Worm (Caenorhabditis elegans) whole organism, young adult: ENCODE data around the gene aka-1.

Experiments
- C17E4.6 ChIP-seq: fragments of 200-800 bp; sonication (Bioruptor generic); IDR thresholded peaks from 2 replicates; pipeline ENCODE4 v1.3.6; 2022; ENCODE audit warnings: missing genetic modification reagents, missing genetic modification characterization, missing compliant biosample characterization
- F22D6.2 ChIP-seq: sonication (generic microtip); optimal IDR thresholded peaks from 2 replicates; lab custom pipeline; 2016; ENCODE audit warnings: mild to moderate bottlenecking, missing genetic modification characterization, missing compliant biosample characterization
- F23B12.7 ChIP-seq: sonication (generic microtip); optimal IDR thresholded peaks from 2 replicates; lab custom pipeline; 2017; ENCODE audit warnings: missing genetic modification characterization, mild to moderate bottlenecking, missing compliant biosample characterization, antibody characterized with exemption, moderate library complexity; ENCODE audit not compliant: insufficient read depth
- F37B4.10 ChIP-seq: fragments of 200-800 bp; sonication (Bioruptor generic); IDR thresholded peaks from 2 replicates; pipeline ENCODE4 v1.3.6; 2022; ENCODE audit warnings: missing genetic modification characterization, missing compliant biosample characterization
- F49E8.2 ChIP-seq: sonication (generic microtip); optimal IDR thresholded peaks from 3 replicates; lab custom pipeline; 2017; ENCODE audit warnings: missing genetic modification characterization, mild to moderate bottlenecking, missing compliant biosample characterization, antibody characterized with exemption, moderate library complexity; ENCODE audit not compliant: insufficient read depth
- F55B11.4 ChIP-seq: sonication (generic microtip); optimal IDR thresholded peaks from 2 replicates; lab custom pipeline; 2016; ENCODE audit warnings: missing compliant biosample characterization, missing genetic modification characterization, borderline replicate concordance; ENCODE audit not compliant: insufficient read depth
- T07F8.4 ChIP-seq: sonication (generic microtip); optimal IDR thresholded peaks from 2 replicates; lab custom pipeline; 2016; ENCODE audit warnings: mild to moderate bottlenecking, missing genetic modification characterization, moderate library complexity, missing compliant biosample characterization
- T26A5.8 ChIP-seq: sonication (generic microtip); optimal IDR thresholded peaks from 2 replicates; lab custom pipeline; 2016; ENCODE audit warnings: missing genetic modification characterization, missing compliant biosample characterization
- ama-1 ChIP-seq, 3 experiments: fragments of 150-350 bp in 1 of 3; sonication (generic microtip) in 2 of 3; optimal IDR thresholded peaks; 2 replicates each; lab custom pipeline; 2014 to 2018; ENCODE audit warnings: missing biosample characterization in 2 of 3, missing genetic modification characterization in 2 of 3, missing genetic modification reagents in 2 of 3
- aptf-2 ChIP-seq: fragments of 200-800 bp; sonication (Bioruptor generic); conservative IDR thresholded peaks from 2 replicates; pipeline ENCODE4 v1.3.6; 2022; ENCODE audit warnings: missing genetic modification reagents, missing genetic modification characterization, missing compliant biosample characterization
- attf-5 ChIP-seq: fragments of 200-800 bp; sonication (Bioruptor generic); optimal IDR thresholded peaks from 2 replicates; lab custom pipeline; 2018; ENCODE audit warnings: mild to moderate bottlenecking, missing genetic modification characterization, missing compliant biosample characterization
- attf-6 ChIP-seq: fragments of 200-800 bp; sonication (Bioruptor generic); IDR thresholded peaks from 2 replicates; pipeline ENCODE4 v1.3.6; 2022; ENCODE audit warnings: missing genetic modification reagents, missing genetic modification characterization, missing compliant biosample characterization
- ceh-40 ChIP-seq: fragments of 200-800 bp; sonication (Bioruptor generic); IDR thresholded peaks from 2 replicates; pipeline ENCODE4 v1.3.6; 2022; ENCODE audit warnings: missing genetic modification characterization, missing compliant biosample characterization
- die-1 ChIP-seq: sonication (generic microtip); optimal IDR thresholded peaks from 2 replicates; lab custom pipeline; 2016; ENCODE audit warnings: missing genotype, mild to moderate bottlenecking, missing genetic modification characterization, missing compliant biosample characterization
- dpl-1 ChIP-seq: fragments of 150-350 bp; optimal IDR thresholded peaks from 2 replicates; lab custom pipeline; 2014; ENCODE audit warnings: missing biosample characterization, missing genetic modification reagents, missing genetic modification characterization
- efl-1 ChIP-seq: fragments of 150-350 bp; optimal IDR thresholded peaks from 2 replicates; lab custom pipeline; 2014; ENCODE audit warnings: missing biosample characterization, missing genetic modification reagents, missing genetic modification characterization
- egl-18 ChIP-seq: fragments of 200-800 bp; sonication (Bioruptor generic); IDR thresholded peaks from 2 replicates; pipeline ENCODE4 v1.3.6; 2022; ENCODE audit warnings: missing genetic modification reagents, missing genetic modification characterization, missing compliant biosample characterization
- egrh-3 ChIP-seq: fragments of 200-800 bp; sonication (Bioruptor generic); IDR thresholded peaks from 2 replicates; pipeline ENCODE4 v1.3.6; 2022; ENCODE audit warnings: missing genetic modification reagents, missing genetic modification characterization, missing compliant biosample characterization
- ets-4 ChIP-seq: fragments of 200-800 bp; sonication (Bioruptor generic); optimal IDR thresholded peaks from 2 replicates; lab custom pipeline; 2018; ENCODE audit warnings: mild to moderate bottlenecking, missing genetic modification characterization, missing compliant biosample characterization
- gei-17 ChIP-seq: fragments of 200-800 bp; sonication (Bioruptor generic); optimal IDR thresholded peaks from 2 replicates; lab custom pipeline; 2018; ENCODE audit warnings: mild to moderate bottlenecking, missing genetic modification characterization, missing compliant biosample characterization
- hlh-12 ChIP-seq: sonication (generic microtip); optimal IDR thresholded peaks from 2 replicates; lab custom pipeline; 2016; ENCODE audit warnings: missing genetic modification characterization, missing compliant biosample characterization
- lin-26 ChIP-seq: fragments of 200-800 bp; sonication (Bioruptor generic); IDR thresholded peaks from 2 replicates; pipeline ENCODE4 v1.3.6; 2022; ENCODE audit warnings: missing genetic modification reagents, missing genetic modification characterization, missing compliant biosample characterization
- madf-3 ChIP-seq: fragments of 200-800 bp; sonication (Bioruptor generic); IDR thresholded peaks from 2 replicates; pipeline ENCODE4 v1.3.6; 2022; ENCODE audit warnings: missing genetic modification reagents, missing genetic modification characterization, missing compliant biosample characterization
- mes-4 ChIP-seq: sonication (generic microtip); optimal IDR thresholded peaks from 2 replicates; lab custom pipeline; 2016; ENCODE audit warnings: missing genotype, missing genetic modification characterization, missing compliant biosample characterization
- mxl-1 ChIP-seq: sonication (generic microtip); optimal IDR thresholded peaks from 2 replicates; lab custom pipeline; 2016; ENCODE audit warnings: missing genetic modification characterization, missing compliant biosample characterization
- nfya-2 ChIP-seq: fragments of 200-800 bp; sonication (Bioruptor generic); IDR thresholded peaks from 2 replicates; pipeline ENCODE4 v1.3.6; 2022; ENCODE audit warnings: missing genetic modification reagents, missing genetic modification characterization, missing compliant biosample characterization
- nhr-90 ChIP-seq: sonication (generic microtip); optimal IDR thresholded peaks from 2 replicates; lab custom pipeline; 2016; ENCODE audit warnings: missing genotype, mild to moderate bottlenecking, missing genetic modification characterization, missing compliant biosample characterization
- pbrm-1 ChIP-seq: fragments of 200-800 bp; sonication (Bioruptor generic); IDR thresholded peaks from 2 replicates; pipeline ENCODE4 v1.3.6; 2022; ENCODE audit warnings: missing genetic modification reagents, missing genetic modification characterization, missing compliant biosample characterization
- rec-8 ChIP-seq, 2 experiments: sonication (generic microtip); optimal IDR thresholded peaks; 2 replicates each; lab custom pipeline; 2016; ENCODE audit warnings: mild to moderate bottlenecking in 2 of 2, missing genetic modification characterization in 2 of 2, missing genetic modification reagents in 2 of 2, missing genotype in 2 of 2, missing biosample characterization in 1 of 2, missing compliant biosample characterization in 1 of 2, moderate library complexity in 1 of 2
- repo-1 ChIP-seq: sonication (generic microtip); optimal IDR thresholded peaks from 2 replicates; lab custom pipeline; 2017; ENCODE audit warnings: mild to moderate bottlenecking, missing genetic modification characterization, missing compliant biosample characterization
- rpc-1 ChIP-seq, 2 experiments: fragments of 150-350 bp in 1 of 2; sonication (generic microtip) in 1 of 2; optimal IDR thresholded peaks; 2 replicates each; lab custom pipeline; 2014 to 2018; ENCODE audit warnings: missing biosample characterization in 1 of 2, missing genetic modification characterization in 1 of 2, missing genetic modification reagents in 1 of 2, missing genotype in 1 of 2
- sdz-38 ChIP-seq: sonication (generic microtip); optimal IDR thresholded peaks from 2 replicates; lab custom pipeline; 2016; ENCODE audit warnings: missing genotype, missing genetic modification characterization, missing compliant biosample characterization
- snpc-1.3 ChIP-seq: sonication (generic microtip); optimal IDR thresholded peaks from 2 replicates; lab custom pipeline; 2017; ENCODE audit warnings: missing genetic modification characterization, mild to moderate bottlenecking, missing compliant biosample characterization, antibody characterized with exemption, moderate library complexity, missing genotype, missing genetic modification reagents; ENCODE audit not compliant: insufficient read depth
- snpc-3.4 ChIP-seq: sonication (generic microtip); optimal IDR thresholded peaks from 2 replicates; lab custom pipeline; 2017; ENCODE audit warnings: missing genetic modification characterization, mild to moderate bottlenecking, missing compliant biosample characterization, antibody characterized with exemption, moderate library complexity, missing genotype, missing genetic modification reagents
- snpc-4 ChIP-seq, 5 experiments: fragments of 150-350 bp in 1 of 5; sonication (generic microtip) in 4 of 5; optimal IDR thresholded peaks; 2 replicates each; lab custom pipeline; 2014 to 2018; ENCODE audit warnings: missing genetic modification characterization in 5 of 5, missing biosample characterization in 3 of 5, antibody characterized with exemption in 2 of 5, mild to moderate bottlenecking in 2 of 5, missing compliant biosample characterization in 2 of 5, missing genotype in 2 of 5, moderate library complexity in 2 of 5, missing genetic modification reagents in 1 of 5
- somi-1 ChIP-seq: fragments of 200-800 bp; sonication (Bioruptor generic); optimal IDR thresholded peaks from 2 replicates; lab custom pipeline; 2018; ENCODE audit warnings: mild to moderate bottlenecking, missing genetic modification characterization, missing compliant biosample characterization
- sptf-2 ChIP-seq: fragments of 200-800 bp; sonication (Bioruptor generic); optimal IDR thresholded peaks from 2 replicates; lab custom pipeline; 2018; ENCODE audit warnings: mild to moderate bottlenecking, missing genetic modification characterization, missing compliant biosample characterization
- tbx-9 ChIP-seq: sonication (generic microtip); optimal IDR thresholded peaks from 2 replicates; lab custom pipeline; 2016; ENCODE audit warnings: borderline replicate concordance, missing genetic modification characterization, inconsistent platforms, missing compliant biosample characterization
- unc-130 ChIP-seq: sonication (generic microtip); optimal IDR thresholded peaks from 2 replicates; lab custom pipeline; 2016; ENCODE audit warnings: missing genetic modification reagents, missing genetic modification characterization, missing compliant biosample characterization
- xnd-1 ChIP-seq: sonication (generic microtip); optimal IDR thresholded peaks from 2 replicates; lab custom pipeline; 2016; ENCODE audit warnings: missing genotype, missing genetic modification reagents, missing genetic modification characterization, missing compliant biosample characterization
- zfh-2 ChIP-seq: fragments of 200-800 bp; sonication (Bioruptor generic); conservative IDR thresholded peaks from 2 replicates; pipeline ENCODE4 v1.3.6; 2022; ENCODE audit warnings: missing genetic modification reagents, missing genetic modification characterization, missing compliant biosample characterization
- zim-3 ChIP-seq: sonication (generic microtip); optimal IDR thresholded peaks from 2 replicates; lab custom pipeline; 2017; ENCODE audit warnings: mild to moderate bottlenecking, missing genetic modification characterization, moderate library complexity, missing compliant biosample characterization
- ztf-25 ChIP-seq: fragments of 200-800 bp; sonication (Bioruptor generic); IDR thresholded peaks from 2 replicates; pipeline ENCODE4 v1.3.6; 2022; ENCODE audit warnings: missing genetic modification reagents, missing genetic modification characterization, missing compliant biosample characterization
- ztf-26 ChIP-seq: sonication (generic microtip); optimal IDR thresholded peaks from 2 replicates; lab custom pipeline; 2017; ENCODE audit warnings: missing genetic modification characterization, missing compliant biosample characterization
- ztf-3 ChIP-seq: fragments of 200-800 bp; sonication (Bioruptor generic); optimal IDR thresholded peaks from 2 replicates; lab custom pipeline; 2018; ENCODE audit warnings: mild to moderate bottlenecking, missing genetic modification characterization, missing compliant biosample characterization
- ztf-6 ChIP-seq: fragments of 200-800 bp; sonication (Bioruptor generic); IDR thresholded peaks from 2 replicates; pipeline ENCODE4 v1.3.6; 2022; ENCODE audit warnings: missing genetic modification reagents, missing genetic modification characterization, missing compliant biosample characterization

The aka-1 gene

ce11 chrII:7478487-7479234 lies at the start of gene aka-1, which contains the start of gene ubc-6 (continued):
- peak; percentile 48 for TF ChIP-seq somi-1 (GFP tag; lab: Kevin White, UChicago)
- TF ChIP-seq mxl-1, result no peak
- no peak for TF ChIP-seq rec-8 (tag; optimal IDR thresholded peaks at IDR 0.05; lab: Kevin White, UChicago)
- peak; percentile 89 for TF ChIP-seq aptf-2 (GFP tag; lab: Robert Waterston, UW)
- peak; percentile 74 for TF ChIP-seq F49E8.2 (tag; lab: Kevin White, UChicago)
- peak; percentile 54 for TF ChIP-seq efl-1 (GFP tag; lab: Kevin White, UChicago)
- peak; percentile 91 for TF ChIP-seq ztf-6
- TF ChIP-seq ets-4 (GFP tag; lab: Kevin White, UChicago), result no peak
- TF ChIP-seq zfh-2 (GFP tag; lab: Robert Waterston, UW), result peak; percentile 95
- TF ChIP-seq T07F8.4 (tag; lab: Kevin White, UChicago), result peak; percentile 69
- TF ChIP-seq zim-3 (tag; lab: Kevin White, UChicago), result peak; percentile 49
- TF ChIP-seq F55B11.4 (tag; lab: Kevin White, UChicago), result no peak
- no peak for TF ChIP-seq mes-4
- TF ChIP-seq tbx-9 (tag; lab: Kevin White, UChicago), result no peak
- TF ChIP-seq repo-1 (tag; lab: Kevin White, UChicago), result peak; percentile 22
- TF ChIP-seq ztf-3, result peak; percentile 51
- no peak for TF ChIP-seq ama-1 (optimal IDR thresholded peaks at IDR 0.05; lab: Kevin White, UChicago)
- no peak for TF ChIP-seq ama-1 (GFP tag; optimal IDR thresholded peaks at IDR 0.05; lab: Kevin White, UChicago)
- TF ChIP-seq ceh-40 (GFP tag; lab: Robert Waterston, UW), result peak; percentile 75; the same call in 1 of the 2 replicates
- TF ChIP-seq egrh-3, result peak; percentile 87
- peak; percentile 39 for TF ChIP-seq F22D6.2 (tag; lab: Kevin White, UChicago)
- TF ChIP-seq T26A5.8 (tag; lab: Kevin White, UChicago), result no peak
- TF ChIP-seq pbrm-1 (GFP tag; lab: Robert Waterston, UW), result peak; percentile 97
- TF ChIP-seq gei-17 (GFP tag; lab: Kevin White, UChicago), result peak; percentile 66
- peak; percentile 54 for TF ChIP-seq snpc-4 (GFP tag; optimal IDR thresholded peaks at IDR 0.05; lab: Kevin White, UChicago)
- TF ChIP-seq snpc-4 (tag; optimal IDR thresholded peaks at IDR 0.05; lab: Kevin White, UChicago), result peak; percentile 36 to 84 (median 70)
- TF ChIP-seq ztf-25, result peak; percentile 97
- no peak for TF ChIP-seq sptf-2 (GFP tag; lab: Kevin White, UChicago)
- TF ChIP-seq die-1, result peak; percentile 33
- peak; percentile 77 for TF ChIP-seq nhr-90 (tag; lab: Kevin White, UChicago)
- TF ChIP-seq F37B4.10 (GFP tag; lab: Robert Waterston, UW), result 0 out of 2 replicates have a peak, but pooled peaks have one; percentile 85
- TF ChIP-seq madf-3 (GFP tag; lab: Robert Waterston, UW), result peak; percentile 87
- peak; percentile 96 for TF ChIP-seq attf-5 (GFP tag; lab: Kevin White, UChicago)
- no peak for TF ChIP-seq nfya-2

- no peak for TF ChIP-seq unc-130 (GFP tag; lab: Kevin White, UChicago)
- TF ChIP-seq ama-1 (optimal IDR thresholded peaks at IDR 0.05; lab: Kevin White, UChicago), result no peak
- no peak for TF ChIP-seq ama-1 (GFP tag; optimal IDR thresholded peaks at IDR 0.05; lab: Kevin White, UChicago)
- TF ChIP-seq lin-26 (GFP tag; lab: Robert Waterston, UW), result no peak
- no peak for TF ChIP-seq rpc-1 (optimal IDR thresholded peaks at IDR 0.05; lab: Kevin White, UChicago)
- TF ChIP-seq rpc-1 (tag; optimal IDR thresholded peaks at IDR 0.05; lab: Kevin White, UChicago), result no peak
- TF ChIP-seq F23B12.7 (tag; lab: Kevin White, UChicago), result no peak
- no peak for TF ChIP-seq ztf-26 (tag; lab: Kevin White, UChicago)
- TF ChIP-seq C17E4.6 (GFP tag; lab: Robert Waterston, UW), result no peak
- no peak for TF ChIP-seq snpc-1.3
- no peak for TF ChIP-seq snpc-3.4 (tag; lab: Kevin White, UChicago)
- TF ChIP-seq attf-6, result no peak
- TF ChIP-seq hlh-12 (tag; lab: Kevin White, UChicago), result no peak
- no peak for TF ChIP-seq ztf-3
- no peak for TF ChIP-seq sdz-38 (tag; lab: Kevin White, UChicago)
- TF ChIP-seq somi-1 (GFP tag; lab: Kevin White, UChicago), result no peak
- no peak for TF ChIP-seq xnd-1 (tag; lab: Kevin White, UChicago)
- no peak for TF ChIP-seq dpl-1 (GFP tag; lab: Kevin White, UChicago)
- TF ChIP-seq egl-18 (GFP tag; lab: Robert Waterston, UW), result no peak
Observed at ce11 chrII:7525458-7525857, 47.1 kb upstream of the aka-1 start, which contains the start of the genes ZK1290.7 and rnh-1.1. ZK1290.7 (minus strand) TSS chrII:7525558. rnh-1.1 (plus strand) TSS chrII:7525738.
